Worm (Caenorhabditis elegans) whole organism, mixed stage, embryonic: ENCODE results near the gene mcu-1.

Experiments
- bed-3 ChIP-seq: fragments of 200-800 bp; sonication (Bioruptor generic); optimal IDR thresholded peaks from 3 replicates; lab custom pipeline; 2018; ENCODE audit warnings: mild to moderate bottlenecking, missing genetic modification characterization, moderate library complexity, missing compliant biosample characterization
- elt-1 ChIP-seq: sonication (generic microtip); optimal IDR thresholded peaks from 2 replicates; lab custom pipeline; 2017; ENCODE audit warnings: missing genetic modification characterization, mild to moderate bottlenecking, missing compliant biosample characterization, antibody characterized with exemption, moderate library complexity, borderline replicate concordance; ENCODE audit not compliant: insufficient read depth
- elt-3 ChIP-seq: fragments of 150-350 bp; optimal IDR thresholded peaks from 2 replicates; lab custom pipeline; 2014; ENCODE audit warnings: missing biosample characterization, missing genetic modification characterization
- nhr-12 ChIP-seq: fragments of 150-350 bp; optimal IDR thresholded peaks from 2 replicates; lab custom pipeline; 2014; ENCODE audit warnings: missing biosample characterization, missing genetic modification characterization
- nhr-237 ChIP-seq: fragments of 150-350 bp; optimal IDR thresholded peaks from 2 replicates; lab custom pipeline; 2014; ENCODE audit warnings: missing biosample characterization, missing genetic modification characterization
- nhr-28 ChIP-seq: fragments of 150-350 bp; optimal IDR thresholded peaks from 2 replicates; lab custom pipeline; 2014; ENCODE audit warnings: missing biosample characterization, missing genetic modification characterization
- tbx-8 ChIP-seq: fragments of 200-800 bp; sonication (Bioruptor generic); optimal IDR thresholded peaks from 2 replicates; lab custom pipeline; 2018; ENCODE audit warnings: mild to moderate bottlenecking, missing genetic modification characterization, moderate library complexity, missing compliant biosample characterization
- unc-120 ChIP-seq: sonication (generic microtip); optimal IDR thresholded peaks from 2 replicates; lab custom pipeline; 2017; ENCODE audit warnings: missing genetic modification characterization, missing compliant biosample characterization; ENCODE audit not compliant: poor library complexity, severe bottlenecking
- unc-62 ChIP-seq: fragments of 150-350 bp; optimal IDR thresholded peaks from 2 replicates; lab custom pipeline; 2014; ENCODE audit warnings: missing biosample characterization, missing genetic modification reagents, missing genetic modification characterization
- zip-8 ChIP-seq: fragments of 150-350 bp; optimal IDR thresholded peaks from 2 replicates; lab custom pipeline; 2014; ENCODE audit warnings: missing biosample characterization, missing genetic modification characterization
- ztf-11 ChIP-seq: fragments of 150-350 bp; optimal IDR thresholded peaks from 2 replicates; lab custom pipeline; 2014; ENCODE audit warnings: missing biosample characterization, missing genetic modification characterization

DNA sequence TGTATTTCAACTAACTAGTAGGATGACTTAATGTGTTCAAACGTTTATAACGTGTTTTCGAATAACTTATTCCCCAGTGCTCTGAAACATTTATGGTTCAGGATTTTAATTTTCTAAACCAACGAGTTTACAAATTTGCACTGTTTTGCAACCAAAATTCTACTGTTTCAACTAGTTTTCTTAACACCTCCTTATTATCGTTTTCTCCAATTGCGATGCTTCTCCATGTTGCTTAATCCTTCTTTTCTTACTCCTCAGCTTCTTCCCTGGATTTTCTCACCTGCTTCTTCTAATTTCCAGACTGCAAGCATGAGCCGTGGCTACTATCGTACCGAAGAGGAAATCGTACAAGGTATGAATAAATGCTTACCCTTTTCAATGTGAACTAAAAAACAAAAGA lies 8.7 kb downstream of the mcu-1 start, which contains the start of gene lin-33:
- no peak for TF ChIP-seq nhr-28 (tag; lab: Kevin White, UChicago)
- TF ChIP-seq unc-120 (tag; lab: Kevin White, UChicago): no peak
- no peak for TF ChIP-seq nhr-237 (tag; lab: Kevin White, UChicago)
- TF ChIP-seq elt-1 (tag; lab: Kevin White, UChicago): no peak
- no peak for TF ChIP-seq zip-8 (tag; lab: Kevin White, UChicago)
- TF ChIP-seq nhr-12 (tag; lab: Kevin White, UChicago): no peak
- TF ChIP-seq bed-3: no peak
- TF ChIP-seq ztf-11 (tag; lab: Kevin White, UChicago): no peak
- no peak for TF ChIP-seq unc-62
- TF ChIP-seq tbx-8 (GFP tag; lab: Kevin White, UChicago): no peak
- no peak for TF ChIP-seq elt-3 (tag; lab: Kevin White, UChicago)
